Fruit fly (Drosophila melanogaster) whole organism, prepupa: ENCODE data around the gene bero.

Experiments used
- Blimp-1 ChIP-seq: fragments of 200-800 bp; sonication (Bioruptor generic); optimal IDR thresholded peaks from 3 replicates; lab custom pipeline; 2017; ENCODE audit warnings: missing biosample characterization, missing genetic modification characterization, mild to moderate bottlenecking, moderate library complexity, missing genetic modification reagents
- CG10631 ChIP-seq: fragments of 200-800 bp; sonication (Bioruptor generic); optimal IDR thresholded peaks from 2 replicates; lab custom pipeline; 2016; ENCODE audit warnings: missing biosample characterization, missing genetic modification characterization
- CG11294 ChIP-seq: fragments of 200-800 bp; sonication (Bioruptor generic); IDR thresholded peaks from 2 replicates; pipeline ENCODE4 v1.3.6; 2022; ENCODE audit warnings: missing biosample characterization, missing genetic modification characterization
- CG15336 ChIP-seq: fragments of 200-800 bp; sonication (Bioruptor generic); IDR thresholded peaks from 2 replicates; pipeline ENCODE4 v1.3.6; 2022; ENCODE audit warnings: missing biosample characterization, missing genetic modification characterization
- CG1621 ChIP-seq: fragments of 200-800 bp; sonication (Bioruptor generic); optimal IDR thresholded peaks from 3 replicates; lab custom pipeline; 2018; ENCODE audit warnings: missing biosample characterization, mild to moderate bottlenecking, missing genetic modification characterization
- CG16779 ChIP-seq: fragments of 200-800 bp; sonication (Bioruptor generic); optimal IDR thresholded peaks from 3 replicates; lab custom pipeline; 2017; ENCODE audit warnings: missing biosample characterization, mild to moderate bottlenecking, missing genetic modification characterization
- CG31627 ChIP-seq: fragments of 200-800 bp; sonication (Bioruptor generic); optimal IDR thresholded peaks from 3 replicates; lab custom pipeline; 2016; ENCODE audit warnings: missing biosample characterization, missing genetic modification characterization
- CG6163 ChIP-seq: fragments of 200-800 bp; sonication (Bioruptor generic); IDR thresholded peaks from 3 replicates; pipeline ENCODE4 v1.3.6; 2022; ENCODE audit warnings: missing biosample characterization, missing genetic modification characterization
- CG6808 ChIP-seq: fragments of 200-800 bp; sonication (Bioruptor generic); optimal IDR thresholded peaks from 3 replicates; lab custom pipeline; 2017; ENCODE audit warnings: missing biosample characterization, missing genetic modification characterization, mild to moderate bottlenecking, moderate library complexity, missing genetic modification reagents
- CG6854 ChIP-seq: fragments of 200-800 bp; sonication (Bioruptor generic); optimal IDR thresholded peaks from 2 replicates; lab custom pipeline; 2017; ENCODE audit warnings: missing biosample characterization, mild to moderate bottlenecking, missing genetic modification characterization
- CG8119 ChIP-seq: fragments of 200-800 bp; sonication (Bioruptor generic); IDR thresholded peaks from 3 replicates; pipeline ENCODE4 v1.3.6; 2022; ENCODE audit warnings: missing biosample characterization, missing genetic modification characterization
- CG8632 ChIP-seq: fragments of 200-800 bp; sonication (Bioruptor generic); optimal IDR thresholded peaks from 3 replicates; lab custom pipeline; 2016; ENCODE audit warnings: missing biosample characterization, missing genetic modification characterization
- CG9139 ChIP-seq: fragments of 200-800 bp; sonication (Bioruptor generic); optimal IDR thresholded peaks from 3 replicates; lab custom pipeline; 2017; ENCODE audit warnings: missing biosample characterization, mild to moderate bottlenecking, missing genetic modification characterization
- Eip75B ChIP-seq: fragments of 200-800 bp; sonication (Bioruptor generic); optimal IDR thresholded peaks from 3 replicates; lab custom pipeline; 2016; ENCODE audit warnings: missing biosample characterization, missing genetic modification characterization
- Eip78C ChIP-seq: fragments of 200-800 bp; sonication (Bioruptor generic); peaks from one replicate; lab custom pipeline; 2016; ENCODE audit warnings: missing biosample characterization, missing genetic modification characterization
- Eip93F ChIP-seq: fragments of 200-800 bp; sonication (Bioruptor generic); optimal IDR thresholded peaks from 2 replicates; lab custom pipeline; 2016; ENCODE audit warnings: missing biosample characterization, mild to moderate bottlenecking, missing genetic modification characterization
- Hr38 ChIP-seq: sonication (Bioruptor generic); optimal IDR thresholded peaks from 2 replicates; lab custom pipeline; 2016; ENCODE audit warnings: missing biosample characterization, missing genetic modification characterization
- Hr39 ChIP-seq: fragments of 200-800 bp; sonication (Bioruptor generic); optimal IDR thresholded peaks from 2 replicates; lab custom pipeline; 2016; ENCODE audit warnings: missing biosample characterization, missing genetic modification characterization
- Lpt ChIP-seq: fragments of 200-800 bp; sonication (Bioruptor generic); optimal IDR thresholded peaks from 3 replicates; lab custom pipeline; 2016; ENCODE audit warnings: missing biosample characterization, missing genetic modification characterization
- Met ChIP-seq: fragments of 200-800 bp; sonication (Bioruptor generic); optimal IDR thresholded peaks from 3 replicates; lab custom pipeline; 2016; ENCODE audit warnings: missing biosample characterization, missing genetic modification characterization
- OdsH ChIP-seq: fragments of 200-800 bp; sonication (Bioruptor generic); optimal IDR thresholded peaks from 3 replicates; lab custom pipeline; 2016; ENCODE audit warnings: missing biosample characterization, missing genetic modification characterization
- Smox ChIP-seq: fragments of 200-800 bp; sonication (Bioruptor generic); optimal IDR thresholded peaks from 3 replicates; lab custom pipeline; 2016; ENCODE audit warnings: missing biosample characterization, missing genetic modification characterization
- Sox102F ChIP-seq: fragments of 200-800 bp; sonication (Bioruptor generic); optimal IDR thresholded peaks from 2 replicates; lab custom pipeline; 2016; ENCODE audit warnings: missing biosample characterization, mild to moderate bottlenecking, missing genetic modification characterization
- Sox14 ChIP-seq: fragments of 200-800 bp; sonication (Bioruptor generic); optimal IDR thresholded peaks from 3 replicates; lab custom pipeline; 2016; ENCODE audit warnings: missing biosample characterization, missing genetic modification characterization
- achi ChIP-seq: fragments of 200-800 bp; sonication (Bioruptor generic); optimal IDR thresholded peaks from 3 replicates; lab custom pipeline; 2016; ENCODE audit warnings: missing biosample characterization, missing genetic modification characterization
- dac ChIP-seq: fragments of 200-800 bp; sonication (Bioruptor generic); optimal IDR thresholded peaks from 2 replicates; lab custom pipeline; 2017; ENCODE audit warnings: missing biosample characterization, mild to moderate bottlenecking, missing genetic modification characterization
- dsx ChIP-seq: fragments of 200-800 bp; optimal IDR thresholded peaks from 3 replicates; lab custom pipeline; 2019; ENCODE audit warnings: missing biosample characterization, mild to moderate bottlenecking, missing genetic modification characterization, moderate library complexity; ENCODE audit not compliant: poor library complexity, severe bottlenecking
- esn ChIP-seq: fragments of 200-800 bp; sonication (Bioruptor generic); optimal IDR thresholded peaks from 2 replicates; lab custom pipeline; 2016; ENCODE audit warnings: missing biosample characterization, mild to moderate bottlenecking, missing genetic modification characterization, moderate library complexity
- fd59A ChIP-seq: fragments of 200-800 bp; sonication (Bioruptor generic); optimal IDR thresholded peaks from 2 replicates; lab custom pipeline; 2017; ENCODE audit warnings: missing biosample characterization, mild to moderate bottlenecking, missing genetic modification characterization, missing genetic modification reagents
- fd85E ChIP-seq: fragments of 200-800 bp; sonication (Bioruptor generic); optimal IDR thresholded peaks from 3 replicates; lab custom pipeline; 2016; ENCODE audit warnings: missing biosample characterization, missing genetic modification characterization
- net ChIP-seq: fragments of 200-800 bp; sonication (Bioruptor generic); optimal IDR thresholded peaks from 3 replicates; lab custom pipeline; 2016; ENCODE audit warnings: missing biosample characterization, missing genetic modification characterization
- pdm3 ChIP-seq: fragments of 200-800 bp; sonication (Bioruptor generic); optimal IDR thresholded peaks from 3 replicates; lab custom pipeline; 2016; ENCODE audit warnings: missing biosample characterization, missing genetic modification characterization
- salr ChIP-seq, 2 experiments: fragments of 200-800 bp; sonication (Bioruptor generic); optimal IDR thresholded peaks; 3 replicates each; lab custom pipeline; 2016 to 2018; ENCODE audit warnings: missing biosample characterization in 2 of 2, missing genetic modification characterization in 2 of 2, mild to moderate bottlenecking in 1 of 2
- ss ChIP-seq, 2 experiments: fragments of 200-800 bp; sonication (Bioruptor generic); optimal IDR thresholded peaks; 2 replicates in 1 of 2; 3 replicates in 1 of 2; lab custom pipeline; 2017 to 2018; ENCODE audit warnings: mild to moderate bottlenecking in 2 of 2, missing biosample characterization in 2 of 2, missing genetic modification characterization in 2 of 2, moderate library complexity in 1 of 2
- svp ChIP-seq: fragments of 200-800 bp; sonication (Bioruptor generic); peaks from one replicate; lab custom pipeline; 2016; ENCODE audit warnings: missing biosample characterization, missing genetic modification characterization
- topi ChIP-seq: fragments of 200-800 bp; sonication (Bioruptor generic); optimal IDR thresholded peaks from 3 replicates; lab custom pipeline; 2016; ENCODE audit warnings: missing biosample characterization, missing genetic modification characterization
- vri ChIP-seq: fragments of 200-800 bp; sonication (Bioruptor generic); optimal IDR thresholded peaks from 3 replicates; lab custom pipeline; 2016; ENCODE audit warnings: missing biosample characterization, mild to moderate bottlenecking, missing genetic modification characterization

Gene bero

dm6 chr2L:20822025-20822371 is 36.5 kb upstream of the bero start:
- peak in 1 of 2 experiments; percentile 64 for TF ChIP-seq ss (GFP tag; optimal IDR thresholded peaks at IDR 0.05; lab: Kevin White, UChicago)
- TF ChIP-seq fd85E (GFP tag; lab: Kevin White, UChicago): no peak
- peak; percentile 11 for TF ChIP-seq achi (GFP tag; lab: Kevin White, UChicago)
- peak; percentile 71 for TF ChIP-seq dsx (GFP tag; lab: Kevin White, UChicago)
- no peak for TF ChIP-seq CG1621
- TF ChIP-seq CG15336 (GFP tag; lab: Robert Waterston, UW): no peak
- TF ChIP-seq salr (GFP tag; optimal IDR thresholded peaks at IDR 0.05; lab: Kevin White, UChicago): no peak
- no peak for TF ChIP-seq dac (GFP tag; lab: Kevin White, UChicago)
- peak; percentile 9 for TF ChIP-seq fd59A (GFP tag; lab: Kevin White, UChicago)
- TF ChIP-seq net (GFP tag; lab: Kevin White, UChicago): no peak
- TF ChIP-seq CG9139 (GFP tag; lab: Kevin White, UChicago): no peak
- peak; percentile 25 for TF ChIP-seq topi (GFP tag; lab: Kevin White, UChicago)
- peak; percentile 25 for TF ChIP-seq esn (GFP tag; lab: Kevin White, UChicago)
- TF ChIP-seq Hr39: peak; percentile 38
- TF ChIP-seq Eip93F (GFP tag; lab: Kevin White, UChicago): no peak
- no peak for TF ChIP-seq Eip78C (GFP tag; lab: Kevin White, UChicago)
- TF ChIP-seq CG6854 (GFP tag; lab: Kevin White, UChicago): peak; percentile 38
- peak; percentile 10 for TF ChIP-seq Smox (GFP tag; lab: Kevin White, UChicago)
- TF ChIP-seq CG16779 (tag; lab: Kevin White, UChicago): no peak
- TF ChIP-seq Eip75B: no peak
- no peak for TF ChIP-seq CG8119 (GFP tag; lab: Robert Waterston, UW)
- TF ChIP-seq pdm3 (GFP tag; lab: Kevin White, UChicago): no peak
- TF ChIP-seq Met (GFP tag; lab: Kevin White, UChicago): peak; percentile 14
- no peak for TF ChIP-seq CG8632 (GFP tag; lab: Kevin White, UChicago)
- peak; percentile 84 for TF ChIP-seq svp (GFP tag; lab: Kevin White, UChicago)
- peak; percentile 8 for TF ChIP-seq CG31627
- TF ChIP-seq CG11294 (GFP tag; lab: Robert Waterston, UW): 0 out of 2 replicates have a peak, but pooled peaks have one; percentile 12
- peak; percentile 63 for TF ChIP-seq CG6163 (GFP tag; lab: Robert Waterston, UW)
- no peak for TF ChIP-seq CG6808
- TF ChIP-seq Lpt: no peak
- TF ChIP-seq OdsH (GFP tag; lab: Kevin White, UChicago): no peak
- no peak for TF ChIP-seq Hr38 (GFP tag; lab: Kevin White, UChicago)

- TF ChIP-seq CG6854 (GFP tag; lab: Kevin White, UChicago) (no peak), dsx (GFP tag; lab: Kevin White, UChicago) (no peak), CG6163 (GFP tag; lab: Robert Waterston, UW) (peak; percentile 56; the same call in 2 of the 3 replicates), CG1621 (peak; percentile 42), vri (GFP tag; lab: Kevin White, UChicago) (peak; percentile 100), CG15336 (GFP tag; lab: Robert Waterston, UW) (peak; percentile 9; the same call in 1 of the 2 replicates), Sox102F (GFP tag; lab: Kevin White, UChicago) (peak; percentile 39), Sox14 (GFP tag; lab: Kevin White, UChicago) (peak; percentile 85), CG10631 (GFP tag; lab: Kevin White, UChicago) (peak; percentile 39), achi (GFP tag; lab: Kevin White, UChicago) (no peak), CG11294 (GFP tag; lab: Robert Waterston, UW) (no peak), Eip78C (GFP tag; lab: Kevin White, UChicago) (peak; percentile 81), topi (GFP tag; lab: Kevin White, UChicago) (no peak), Blimp-1 (GFP tag; lab: Kevin White, UChicago) (peak; percentile 59), Eip93F (GFP tag; lab: Kevin White, UChicago) (peak; percentile 5)
These were observed 35.9 kb upstream of the bero start, which contains the start of gene CG9331 for dm6 chr2L:20822489-20823195. Gene CG9331, plus strand, starts transcription at chr2L:20822828.
